Fruit fly (Drosophila melanogaster) whole organism, embryonic: ENCODE measurements around the gene TBC1d7.

Experiments
- CG12299 ChIP-seq: fragments of 200-800 bp; sonication (Bioruptor generic); optimal IDR thresholded peaks from 2 replicates; lab custom pipeline; 2018; ENCODE audit warnings: missing biosample characterization, mild to moderate bottlenecking, missing genetic modification characterization
- CG1233 ChIP-seq: fragments of 200-800 bp; sonication (Bioruptor generic); optimal IDR thresholded peaks from 4 replicates; lab custom pipeline; 2018; ENCODE audit warnings: missing biosample characterization, mild to moderate bottlenecking, missing genetic modification characterization
- CG1832 ChIP-seq: fragments of 200-800 bp; sonication (Bioruptor generic); optimal IDR thresholded peaks from 2 replicates; lab custom pipeline; 2017; ENCODE audit warnings: missing biosample characterization, mild to moderate bottlenecking, missing genetic modification characterization, inconsistent platforms
- CG9609 ChIP-seq: fragments of 200-800 bp; sonication (Bioruptor generic); optimal IDR thresholded peaks from 3 replicates; lab custom pipeline; 2016; ENCODE audit warnings: missing biosample characterization, missing genetic modification characterization
- D19B ChIP-seq: fragments of 200-800 bp; sonication (Bioruptor generic); optimal IDR thresholded peaks from 2 replicates; lab custom pipeline; 2017; ENCODE audit warnings: missing biosample characterization, mild to moderate bottlenecking, missing genetic modification characterization
- Fer2 ChIP-seq: fragments of 200-800 bp; sonication (Bioruptor generic); optimal IDR thresholded peaks from 2 replicates; lab custom pipeline; 2018; ENCODE audit warnings: missing biosample characterization, mild to moderate bottlenecking, missing genetic modification characterization, moderate library complexity
- Sin3A ChIP-seq: fragments of >200 bp; optimal IDR thresholded peaks from 2 replicates; lab custom pipeline; 2018
- mirr ChIP-seq: fragments of 200-800 bp; sonication (Bioruptor generic); optimal IDR thresholded peaks from 3 replicates; lab custom pipeline; 2018; ENCODE audit warnings: missing biosample characterization, mild to moderate bottlenecking, missing genetic modification characterization
- psq ChIP-seq: fragments of 200-800 bp; sonication (Bioruptor generic); optimal IDR thresholded peaks from 2 replicates; lab custom pipeline; 2017; ENCODE audit warnings: missing biosample characterization, missing genetic modification characterization
- pzg ChIP-seq: fragments of 200-800 bp; sonication (Bioruptor generic); optimal IDR thresholded peaks from 3 replicates; lab custom pipeline; 2018; ENCODE audit warnings: missing biosample characterization, mild to moderate bottlenecking, missing genetic modification characterization, moderate library complexity
- trem ChIP-seq: fragments of 200-800 bp; optimal IDR thresholded peaks from 3 replicates; lab custom pipeline; 2019; ENCODE audit warnings: missing biosample characterization, mild to moderate bottlenecking, missing genetic modification characterization, moderate library complexity

DNA sequence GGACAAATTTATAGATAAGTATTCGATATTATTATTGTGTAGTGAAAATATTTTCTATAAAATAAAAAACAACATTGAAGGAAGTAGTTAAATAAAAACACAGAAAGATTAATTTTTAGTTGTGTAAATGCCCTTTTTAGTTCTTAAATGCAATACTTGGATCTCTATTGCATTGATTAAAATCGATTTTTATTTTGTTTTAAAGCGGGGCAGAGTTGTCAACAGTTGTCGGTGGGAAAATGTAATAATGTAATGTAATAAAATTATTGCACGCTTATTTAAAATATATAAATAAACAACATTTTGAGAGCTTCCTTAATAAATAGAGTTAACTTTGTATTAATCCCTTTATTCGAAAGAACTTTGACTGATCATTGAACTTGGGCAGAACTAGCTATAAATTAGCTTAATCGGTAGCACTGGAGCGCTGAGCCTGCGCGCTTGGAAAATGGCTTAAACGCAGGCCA lies 2.1 kb downstream of the TBC1d7 start, which contains the start of gene Apc2:
- TF ChIP-seq mirr (GFP tag; lab: Kevin White, UChicago) (no peak), CG1832 (GFP tag; lab: Kevin White, UChicago) (no peak), pzg (GFP tag; lab: Kevin White, UChicago) (peak; percentile 21), Fer2 (tag; lab: Kevin White, UChicago) (peak; percentile 42), psq (GFP tag; lab: Kevin White, UChicago) (peak; percentile 10), CG1233 (peak; percentile 51), CG9609 (no peak), Sin3A (lab: Kevin White, UChicago) (no peak), trem (tag; lab: Kevin White, UChicago) (peak; percentile 73), CG12299 (tag; lab: Kevin White, UChicago) (peak; percentile 16), D19B (GFP tag; lab: Kevin White, UChicago) (peak; percentile 36)
